Worm (Caenorhabditis elegans) whole organism, early embryonic: Measurements from ENCODE around the gene F14D2.5.

Experiments used
- ama-1 ChIP-seq: fragments of 150-350 bp; optimal IDR thresholded peaks from 2 replicates; lab custom pipeline; 2014
- hmbx-1 ChIP-seq: sonication (generic microtip); optimal IDR thresholded peaks from 2 replicates; lab custom pipeline; 2016; ENCODE audit warnings: mild to moderate bottlenecking, missing genetic modification characterization, missing compliant biosample characterization
- hnd-1 ChIP-seq: sonication (generic microtip); optimal IDR thresholded peaks from 2 replicates; lab custom pipeline; 2016; ENCODE audit warnings: missing genetic modification characterization, missing compliant biosample characterization

DNA sequence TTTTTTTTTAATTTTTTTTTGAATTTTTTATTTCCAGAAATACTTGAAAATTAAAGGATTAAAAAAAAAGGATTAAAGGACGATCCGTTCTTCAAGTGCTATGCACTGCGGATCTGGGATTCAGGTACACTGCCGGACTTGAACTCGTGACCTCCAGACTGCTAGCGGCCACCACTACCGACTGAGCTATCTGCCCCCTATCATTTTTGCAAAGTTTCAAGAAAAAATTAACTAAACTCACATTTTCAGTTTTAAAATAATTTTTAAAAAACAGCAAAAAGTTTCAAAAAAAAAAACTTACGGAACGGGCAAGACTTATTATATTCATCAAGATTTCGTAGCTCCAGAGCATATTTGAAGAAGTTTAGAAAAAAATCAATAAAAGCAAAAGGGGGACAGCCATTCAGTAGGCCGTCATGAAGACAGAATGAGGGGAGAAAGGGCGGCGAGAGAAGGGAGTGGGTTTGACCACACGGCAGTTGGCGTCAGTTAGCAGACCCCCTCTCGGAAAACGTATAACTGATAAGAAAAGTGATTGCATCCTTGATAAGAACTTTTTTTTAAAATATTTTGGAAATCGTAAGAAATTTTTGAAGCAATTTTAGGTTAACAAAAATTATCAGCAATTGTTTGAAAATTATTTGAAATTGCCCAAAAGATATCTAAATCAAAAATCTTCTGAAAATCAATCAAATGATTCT lies 29.2 kb upstream of the F14D2.5 start:
- no peak for TF ChIP-seq ama-1
- no peak for TF ChIP-seq hnd-1 (tag; lab: Kevin White, UChicago)
- TF ChIP-seq hmbx-1 (tag; lab: Kevin White, UChicago) = no peak
